Fruit fly (Drosophila melanogaster): Measurements from ENCODE around the gene Jon25Biii.
A peak's percentile ranks its signal among the peaks of the same experiment; 100 is the strongest.

Gene Jon25Biii

DNA sequence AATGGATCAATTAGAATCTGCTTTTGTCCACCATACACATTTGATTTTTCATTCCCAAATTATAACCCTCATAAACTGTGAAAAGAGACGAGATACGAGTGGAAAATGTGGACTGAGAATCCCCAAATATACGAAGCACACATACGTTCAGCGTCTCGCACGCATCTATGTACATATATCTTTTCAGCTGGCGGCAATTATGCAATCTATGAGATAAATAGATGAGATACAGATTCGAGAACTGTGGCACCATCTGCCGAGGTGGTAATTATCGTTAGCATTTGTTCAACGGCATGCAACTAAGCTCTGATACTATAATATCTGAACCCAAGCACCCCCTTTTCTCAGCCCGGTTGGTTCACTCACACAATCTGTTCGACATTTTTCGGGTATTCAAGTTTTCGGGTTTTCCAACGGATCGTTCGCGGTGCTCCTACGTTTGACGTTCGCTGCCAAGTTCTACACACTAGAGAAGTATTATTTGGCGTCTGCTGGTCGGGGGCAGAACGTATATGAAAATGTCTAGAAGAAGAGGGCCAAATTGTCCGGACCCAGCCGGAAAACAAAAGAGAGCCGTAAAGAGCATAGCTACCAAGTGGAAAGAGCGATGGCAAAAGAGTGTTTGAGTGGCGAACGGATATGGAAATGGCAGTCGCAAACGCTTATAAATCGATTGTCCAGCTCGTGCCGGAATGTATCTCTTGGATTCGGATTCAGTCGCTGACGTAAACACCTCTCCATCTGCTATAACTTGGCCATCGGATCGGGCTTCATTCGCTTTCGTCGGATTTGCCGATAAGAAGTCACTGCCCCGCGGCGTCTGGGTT, 44.7 kb upstream of the Jon25Biii start:
- TF ChIP-seq Gug (GFP tag; IDR thresholded peaks at IDR 0.05) (no peak), ss (GFP tag; optimal IDR thresholded peaks at IDR 0.05) (no peak), Hr4 (GFP tag; optimal IDR thresholded peaks at IDR 0.05) (no peak)

DNA sequence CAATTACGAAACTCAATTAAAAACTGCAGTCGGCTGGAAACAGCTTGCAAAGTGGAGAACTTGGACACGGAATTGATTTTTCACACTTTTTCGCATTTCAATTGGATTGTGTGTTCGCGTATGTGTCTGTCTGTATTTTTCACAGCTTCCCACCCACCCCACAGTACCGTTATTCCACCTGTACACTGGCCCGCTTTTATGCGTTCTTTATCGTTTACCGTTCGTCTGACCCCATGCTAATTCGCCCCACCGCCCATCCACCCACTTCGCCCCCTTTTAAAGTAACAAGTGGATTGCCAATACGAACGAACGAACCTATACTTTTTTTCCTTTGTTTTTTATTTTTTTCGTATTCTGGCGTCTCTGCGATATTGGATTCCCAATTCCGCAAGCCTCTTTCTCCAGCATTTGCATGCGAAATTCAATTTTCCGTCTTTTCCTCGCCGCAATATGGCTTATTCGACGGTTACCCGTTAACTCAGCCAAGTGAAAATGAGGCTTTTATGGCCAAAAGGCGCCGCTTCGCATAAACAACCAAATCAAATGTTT, 31.6 kb upstream of the Jon25Biii start:
- TF ChIP-seq Eip78C (GFP tag) = no peak
- no peak for TF ChIP-seq CG8632 (GFP tag; optimal IDR thresholded peaks at IDR 0.05)

DNA sequence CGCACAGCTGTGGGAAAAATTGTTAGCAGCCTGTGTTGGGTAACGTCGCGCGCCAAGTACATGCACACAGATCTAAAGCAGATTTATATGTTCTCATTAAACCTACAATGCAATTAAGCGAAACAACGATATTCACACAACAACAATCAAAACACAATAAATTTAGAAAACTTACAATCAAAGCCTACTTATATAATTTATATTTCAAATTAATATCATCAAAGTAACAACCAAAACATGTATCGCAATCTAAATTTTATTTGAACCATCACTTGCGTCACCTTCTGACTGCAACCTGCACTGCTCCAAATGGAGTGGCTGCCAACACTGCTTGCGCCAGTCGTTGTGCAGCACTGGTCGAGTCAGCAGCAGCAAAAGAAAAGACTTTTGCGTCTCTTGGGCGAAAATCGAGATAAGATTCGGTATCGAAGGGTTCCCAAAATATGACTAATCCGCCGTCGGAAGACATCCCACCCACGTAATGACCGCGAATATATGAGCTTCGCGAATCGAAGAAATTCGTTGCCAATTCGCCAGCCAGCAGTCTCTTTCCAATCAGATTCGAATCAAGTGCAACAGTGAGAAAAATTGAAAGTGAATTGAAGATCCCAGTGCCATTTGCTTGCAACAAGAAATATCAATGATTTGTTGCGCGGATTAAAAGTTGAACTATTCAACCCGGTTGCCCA, 30.9 kb upstream of the Jon25Biii start, which contains the start of the genes CG8892 and CG34126:
Gene CG8892, minus strand, starts transcription at position 315 of the 689 bp plus-strand sequence.
Gene CG34126, plus strand, starts transcription at position 337 of the 689 bp plus-strand sequence.
- TF ChIP-seq CG6276 (GFP tag; optimal IDR thresholded peaks at IDR 0.05) (peak; percentile 81), fkh (GFP tag; optimal IDR thresholded peaks at IDR 0.05) (peak; percentile 81), CG4318 (GFP tag; optimal IDR thresholded peaks at IDR 0.05) (peak; percentile 96), eg (GFP tag; IDR thresholded peaks at IDR 0.05) (peak; percentile 89), Ets96B (tag; optimal IDR thresholded peaks at IDR 0.05) (peak; percentile 92), CG7368 (GFP tag; optimal IDR thresholded peaks at IDR 0.05) (peak; percentile 92), Eip78C (GFP tag) (peak; percentile 98), CG11762 (GFP tag; optimal IDR thresholded peaks at IDR 0.05; ENCODE audit: insufficient read depth) (peak; percentile 95), CG32006 (GFP tag; optimal IDR thresholded peaks at IDR 0.05) (peak; percentile 97), lz (GFP tag; optimal IDR thresholded peaks at IDR 0.05) (peak; percentile 98), CG6854 (GFP tag; optimal IDR thresholded peaks at IDR 0.05) (peak; percentile 88), CG10669 (GFP tag; optimal IDR thresholded peaks at IDR 0.05) (peak; percentile 95), cyc (GFP tag; optimal IDR thresholded peaks at IDR 0.05) (peak; percentile 98), CG8319 (GFP tag; optimal IDR thresholded peaks at IDR 0.05) (peak; percentile 96), topi (GFP tag; optimal IDR thresholded peaks at IDR 0.05) (peak; percentile 97), CG16779 (tag; optimal IDR thresholded peaks at IDR 0.05) (peak; percentile 82), pdm3 (GFP tag; optimal IDR thresholded peaks at IDR 0.05) (peak; percentile 98), CG1621 (tag; optimal IDR thresholded peaks at IDR 0.05) (peak; percentile 87), CG9139 (GFP tag; optimal IDR thresholded peaks at IDR 0.05) (peak; percentile 80), Hr4 (GFP tag; optimal IDR thresholded peaks at IDR 0.05) (peak; percentile 96), CG15336 (GFP tag; IDR thresholded peaks at IDR 0.05) (peak; percentile 84), Sox14 (GFP tag; optimal IDR thresholded peaks at IDR 0.05) (peak; percentile 97), Eip75B (GFP tag; optimal IDR thresholded peaks at IDR 0.05) (peak; percentile 96), achi (GFP tag; optimal IDR thresholded peaks at IDR 0.05) (peak; percentile 96), CG11902 (GFP tag; optimal IDR thresholded peaks at IDR 0.05) (peak; percentile 98), fd85E (GFP tag; optimal IDR thresholded peaks at IDR 0.05) (peak; percentile 90), dac (GFP tag; optimal IDR thresholded peaks at IDR 0.05) (peak; percentile 96), ss (GFP tag; optimal IDR thresholded peaks at IDR 0.05) (peak; percentile 85 to 95), acj6 (GFP tag; optimal IDR thresholded peaks at IDR 0.05) (peak; percentile 98), dsx (GFP tag; optimal IDR thresholded peaks at IDR 0.05; ENCODE audit: poor library complexity, severe bottlenecking) (peak; percentile 89), CG11294 (GFP tag; IDR thresholded peaks at IDR 0.05) (peak; percentile 88), CG34406 (GFP tag; optimal IDR thresholded peaks at IDR 0.05) (peak; percentile 94), CG6808 (GFP tag; optimal IDR thresholded peaks at IDR 0.05) (peak; percentile 93), vri (GFP tag; optimal IDR thresholded peaks at IDR 0.05) (peak; percentile 95), CG3032 (tag; optimal IDR thresholded peaks at IDR 0.05) (peak; percentile 98), CG8119 (GFP tag; IDR thresholded peaks at IDR 0.05) (peak; percentile 88), OdsH (GFP tag; optimal IDR thresholded peaks at IDR 0.05) (peak; percentile 99), Sox102F (GFP tag; optimal IDR thresholded peaks at IDR 0.05) (peak; percentile 96), CG3919 (GFP tag; optimal IDR thresholded peaks at IDR 0.05) (peak; percentile 98), CG31627 (GFP tag; optimal IDR thresholded peaks at IDR 0.05) (peak; percentile 99), Ets21C (GFP tag; optimal IDR thresholded peaks at IDR 0.05) (peak; percentile 97), Hr38 (GFP tag; optimal IDR thresholded peaks at IDR 0.05) (no peak), CG8632 (GFP tag; optimal IDR thresholded peaks at IDR 0.05) (peak; percentile 95)

All from whole organism, prepupa.